Fruit fly (Drosophila melanogaster) whole organism, embryonic: ENCODE results near the gene gNacalpha.

ENCODE experiments used
- BtbVII ChIP-seq: fragments of 200-800 bp; sonication (Bioruptor generic); optimal IDR thresholded peaks from 3 replicates; lab custom pipeline; 2017; ENCODE audit warnings: missing biosample characterization, mild to moderate bottlenecking, missing genetic modification characterization
- C15 ChIP-seq: fragments of 200-800 bp; sonication (Bioruptor generic); IDR thresholded peaks from 3 replicates; pipeline ENCODE4 v1.3.6; 2022; ENCODE audit warnings: missing biosample characterization, missing genetic modification characterization
- CG1024 ChIP-seq: fragments of 200-800 bp; sonication (Bioruptor generic); IDR thresholded peaks from 2 replicates; pipeline ENCODE4 v1.3.6; 2022; ENCODE audit warnings: missing biosample characterization, missing genetic modification characterization
- CG12071 ChIP-seq: fragments of 200-800 bp; sonication (Bioruptor generic); optimal IDR thresholded peaks from 3 replicates; lab custom pipeline; 2018; ENCODE audit warnings: missing biosample characterization, mild to moderate bottlenecking, missing genetic modification characterization
- CG13296 ChIP-seq: fragments of 200-800 bp; sonication (Bioruptor generic); optimal IDR thresholded peaks from 3 replicates; lab custom pipeline; 2018; ENCODE audit warnings: missing biosample characterization, mild to moderate bottlenecking, missing genetic modification characterization
- CG13775 ChIP-seq: fragments of 200-800 bp; sonication (Bioruptor generic); optimal IDR thresholded peaks from 3 replicates; lab custom pipeline; 2017; ENCODE audit warnings: missing biosample characterization, mild to moderate bottlenecking, missing genetic modification characterization
- CG18476 ChIP-seq: fragments of 200-800 bp; sonication (Bioruptor generic); optimal IDR thresholded peaks from 2 replicates; lab custom pipeline; 2016; ENCODE audit warnings: missing biosample characterization, mild to moderate bottlenecking, missing genetic modification characterization
- CG32772 ChIP-seq: fragments of 200-800 bp; sonication (Bioruptor generic); IDR thresholded peaks from 2 replicates; pipeline ENCODE4 v1.3.6; 2022; ENCODE audit warnings: missing biosample characterization, missing genetic modification characterization
- CG3726 ChIP-seq: fragments of 200-800 bp; sonication (Bioruptor generic); IDR thresholded peaks from 3 replicates; pipeline ENCODE4, ENCODE4 v1.3.6; 2022; ENCODE audit warnings: missing biosample characterization, missing genetic modification characterization
- CG3847 ChIP-seq: fragments of 200-800 bp; sonication (Bioruptor generic); IDR thresholded peaks from 2 replicates; pipeline ENCODE4 v1.3.6; 2022; ENCODE audit warnings: missing biosample characterization, missing genetic modification characterization
- CG3995 ChIP-seq: fragments of 200-800 bp; sonication (Bioruptor generic); optimal IDR thresholded peaks from 3 replicates; lab custom pipeline; 2016; ENCODE audit warnings: missing biosample characterization, missing genetic modification characterization
- CG6765 ChIP-seq: fragments of 200-800 bp; sonication (Bioruptor generic); optimal IDR thresholded peaks from 3 replicates; lab custom pipeline; 2017; ENCODE audit warnings: missing biosample characterization, mild to moderate bottlenecking, missing genetic modification characterization
- CG9215 ChIP-seq: fragments of 200-800 bp; sonication (Bioruptor generic); IDR thresholded peaks from 2 replicates; pipeline ENCODE4 v1.3.6; 2022; ENCODE audit warnings: missing biosample characterization, missing genetic modification characterization
- CG9932 ChIP-seq: fragments of 200-800 bp; sonication (Bioruptor generic); IDR thresholded peaks from 2 replicates; pipeline ENCODE4 v1.3.6; 2022; ENCODE audit warnings: missing biosample characterization, missing genetic modification characterization
- D19B ChIP-seq: fragments of 200-800 bp; sonication (Bioruptor generic); optimal IDR thresholded peaks from 2 replicates; lab custom pipeline; 2017; ENCODE audit warnings: missing biosample characterization, mild to moderate bottlenecking, missing genetic modification characterization
- Dip3 ChIP-seq: fragments of 200-800 bp; sonication (Bioruptor generic); optimal IDR thresholded peaks from 3 replicates; lab custom pipeline; 2016; ENCODE audit warnings: missing biosample characterization, missing genetic modification characterization
- Dref ChIP-seq: fragments of 200-800 bp; sonication (Bioruptor generic); IDR thresholded peaks from 2 replicates; pipeline ENCODE4 v1.3.6; 2022; ENCODE audit warnings: missing biosample characterization, missing genetic modification characterization
- HmgD ChIP-seq: fragments of 200-800 bp; sonication (Bioruptor generic); optimal IDR thresholded peaks from 3 replicates; lab custom pipeline; 2016; ENCODE audit warnings: missing biosample characterization, missing genetic modification characterization
- Hr3 ChIP-seq: fragments of 200-800 bp; sonication (Bioruptor generic); optimal IDR thresholded peaks from 3 replicates; lab custom pipeline; 2016; ENCODE audit warnings: missing biosample characterization, missing genetic modification characterization
- MESR4 ChIP-seq: fragments of 200-800 bp; sonication (Bioruptor generic); optimal IDR thresholded peaks from 2 replicates; lab custom pipeline; 2018; ENCODE audit warnings: missing biosample characterization, mild to moderate bottlenecking, missing genetic modification characterization, moderate library complexity
- Max ChIP-seq: fragments of 200-800 bp; sonication (Bioruptor generic); optimal IDR thresholded peaks from 2 replicates; lab custom pipeline; 2016; ENCODE audit warnings: missing biosample characterization, mild to moderate bottlenecking, missing genetic modification characterization
- Nf-YB ChIP-seq: fragments of 200-800 bp; sonication (Bioruptor generic); optimal IDR thresholded peaks from 3 replicates; lab custom pipeline; 2019; ENCODE audit warnings: missing biosample characterization, mild to moderate bottlenecking, missing genetic modification characterization, moderate library complexity
- Poxn ChIP-seq: fragments of 200-800 bp; sonication (Bioruptor generic); IDR thresholded peaks from 2 replicates; pipeline ENCODE4 v1.3.6; 2022; ENCODE audit warnings: missing biosample characterization, missing genetic modification characterization
- Rfx ChIP-seq: fragments of 200-800 bp; sonication (Bioruptor generic); IDR thresholded peaks from 2 replicates; pipeline ENCODE4 v1.3.6; 2022; ENCODE audit warnings: missing biosample characterization, missing genetic modification characterization
- Vsx1 ChIP-seq: fragments of 200-800 bp; sonication (Bioruptor generic); optimal IDR thresholded peaks from 2 replicates; lab custom pipeline; 2017; ENCODE audit warnings: missing biosample characterization, mild to moderate bottlenecking, missing genetic modification characterization, missing genetic modification reagents
- al ChIP-seq: fragments of 200-800 bp; sonication (Bioruptor generic); IDR thresholded peaks from 2 replicates; pipeline ENCODE4 v1.3.6; 2022; ENCODE audit warnings: missing biosample characterization, missing genetic modification characterization
- az2 ChIP-seq: fragments of 200-800 bp; sonication (Bioruptor generic); optimal IDR thresholded peaks from 3 replicates; lab custom pipeline; 2016; ENCODE audit warnings: missing biosample characterization, missing genetic modification characterization
- cato ChIP-seq: fragments of 200-800 bp; sonication (Bioruptor generic); optimal IDR thresholded peaks from 2 replicates; lab custom pipeline; 2016; ENCODE audit warnings: missing biosample characterization, missing genetic modification characterization, borderline replicate concordance
- caup ChIP-seq: fragments of 200-800 bp; sonication (Bioruptor generic); optimal IDR thresholded peaks from 3 replicates; lab custom pipeline; 2017; ENCODE audit warnings: missing biosample characterization, mild to moderate bottlenecking, missing genetic modification characterization, moderate library complexity; ENCODE audit not compliant: severe bottlenecking
- cg ChIP-seq: fragments of 200-800 bp; sonication (Bioruptor generic); optimal IDR thresholded peaks from 3 replicates; lab custom pipeline; 2019; ENCODE audit warnings: missing biosample characterization, mild to moderate bottlenecking, missing genetic modification characterization, moderate library complexity
- chm ChIP-seq: fragments of 200-800 bp; sonication (Bioruptor generic); IDR thresholded peaks from 2 replicates; pipeline ENCODE4 v1.3.6; 2022; ENCODE audit warnings: missing biosample characterization, missing genetic modification characterization
- danr ChIP-seq: fragments of 200-800 bp; sonication (Bioruptor generic); IDR thresholded peaks from 2 replicates; pipeline ENCODE4 v1.3.6; 2022; ENCODE audit warnings: missing biosample characterization, missing genetic modification characterization
- emc ChIP-seq: fragments of 200-800 bp; sonication (Bioruptor generic); optimal IDR thresholded peaks from 2 replicates; lab custom pipeline; 2016; ENCODE audit warnings: missing biosample characterization, missing genetic modification characterization
- eyg ChIP-seq: fragments of 200-800 bp; sonication (Bioruptor generic); optimal IDR thresholded peaks from 3 replicates; lab custom pipeline; 2016; ENCODE audit warnings: missing biosample characterization, missing genetic modification characterization
- fd96Cb ChIP-seq: fragments of 200-800 bp; sonication (Bioruptor generic); optimal IDR thresholded peaks from 2 replicates; lab custom pipeline; 2018; ENCODE audit warnings: missing biosample characterization, mild to moderate bottlenecking, missing genetic modification characterization, moderate library complexity
- ftz-f1 ChIP-seq: fragments of 200-800 bp; sonication (Bioruptor generic); optimal IDR thresholded peaks from 2 replicates; lab custom pipeline; 2016; ENCODE audit warnings: missing biosample characterization, missing genetic modification characterization
- gce ChIP-seq: fragments of 200-800 bp; sonication (Bioruptor generic); IDR thresholded peaks from 3 replicates; pipeline ENCODE4 v1.3.6; 2022; ENCODE audit warnings: missing biosample characterization, missing genetic modification characterization
- gcm2 ChIP-seq: fragments of 200-800 bp; sonication (Bioruptor generic); optimal IDR thresholded peaks from 2 replicates; lab custom pipeline; 2016; ENCODE audit warnings: missing biosample characterization, missing genetic modification characterization
- grau ChIP-seq: fragments of 200-800 bp; optimal IDR thresholded peaks from 3 replicates; lab custom pipeline; 2019; ENCODE audit warnings: missing biosample characterization, mild to moderate bottlenecking, missing genetic modification characterization, moderate library complexity
- mld ChIP-seq: fragments of 200-800 bp; sonication (Bioruptor generic); IDR thresholded peaks from 3 replicates; pipeline ENCODE4 v1.3.6; 2022; ENCODE audit warnings: missing biosample characterization, missing genetic modification characterization; ENCODE audit not compliant: partially characterized antibody
- odd ChIP-seq: fragments of 200-800 bp; sonication (Bioruptor generic); optimal IDR thresholded peaks from 2 replicates; lab custom pipeline; 2017; ENCODE audit warnings: missing biosample characterization, mild to moderate bottlenecking, missing genetic modification characterization
- onecut ChIP-seq: fragments of 200-800 bp; sonication (Bioruptor generic); IDR thresholded peaks from 2 replicates; pipeline ENCODE4 v1.3.6; 2022; ENCODE audit warnings: missing biosample characterization, missing genetic modification characterization
- rib ChIP-seq: fragments of 200-800 bp; sonication (Bioruptor generic); IDR thresholded peaks from 2 replicates; pipeline ENCODE4 v1.3.6; 2022; ENCODE audit warnings: missing biosample characterization, missing genetic modification characterization
- run ChIP-seq: fragments of 200-800 bp; sonication (Bioruptor generic); optimal IDR thresholded peaks from 3 replicates; lab custom pipeline; 2018; ENCODE audit warnings: missing biosample characterization, mild to moderate bottlenecking, missing genetic modification characterization
- seq ChIP-seq: fragments of 200-800 bp; sonication (Bioruptor generic); IDR thresholded peaks from 2 replicates; pipeline ENCODE4 v1.3.6; 2022; ENCODE audit warnings: missing biosample characterization, missing genetic modification characterization
- sisA ChIP-seq: fragments of 200-800 bp; sonication (Bioruptor generic); IDR thresholded peaks from 2 replicates; pipeline ENCODE4 v1.3.6; 2022; ENCODE audit warnings: missing biosample characterization, missing genetic modification characterization
- sqz ChIP-seq: fragments of 200-800 bp; sonication (Bioruptor generic); optimal IDR thresholded peaks from 3 replicates; lab custom pipeline; 2018; ENCODE audit warnings: missing biosample characterization, mild to moderate bottlenecking, missing genetic modification characterization
- ssp ChIP-seq: fragments of 200-800 bp; sonication (Bioruptor generic); IDR thresholded peaks from 2 replicates; pipeline ENCODE4 v1.3.6; 2022; ENCODE audit warnings: missing biosample characterization, missing genetic modification characterization
- tap ChIP-seq: fragments of 200-800 bp; optimal IDR thresholded peaks from 3 replicates; lab custom pipeline; 2019; ENCODE audit warnings: missing biosample characterization, mild to moderate bottlenecking, missing genetic modification characterization, moderate library complexity
- tx ChIP-seq: fragments of 200-800 bp; sonication (Bioruptor generic); optimal IDR thresholded peaks from 2 replicates; lab custom pipeline; 2016; ENCODE audit warnings: missing biosample characterization, missing genetic modification characterization

Gene gNacalpha

dm6 chr2L:1074180-1074864 is 37.3 kb downstream of the gNacalpha start (continued):
- TF ChIP-seq CG32772 (GFP tag; lab: Robert Waterston, UW) (peak; percentile 81), D19B (GFP tag; lab: Kevin White, UChicago) (peak; percentile 23), tap (tag; lab: Kevin White, UChicago) (peak; percentile 85), cato (GFP tag; lab: Kevin White, UChicago) (peak; percentile 69), ftz-f1 (GFP tag; lab: Kevin White, UChicago) (no peak), BtbVII (GFP tag; lab: Kevin White, UChicago) (peak; percentile 61), eyg (GFP tag; lab: Kevin White, UChicago) (peak; percentile 4), MESR4 (GFP tag; lab: Kevin White, UChicago) (no peak), seq (GFP tag; lab: Robert Waterston, UW) (peak; percentile 59; the same call in 1 of the 2 replicates), gcm2 (peak; percentile 57), rib (peak; percentile 15; the same call in 1 of the 2 replicates), Rfx (peak; percentile 43; the same call in 1 of the 2 replicates), cg (peak; percentile 77), gce (0 out of 3 replicates have a peak, but pooled peaks have one; percentile 58), odd (peak; percentile 64), CG13775 (peak; percentile 63), CG3995 (no peak), chm (GFP tag; lab: Robert Waterston, UW) (peak; percentile 83), Vsx1 (GFP tag; lab: Kevin White, UChicago) (peak; percentile 68), CG3726 (GFP tag; lab: Robert Waterston, UW) (0 out of 3 replicates have a peak, but pooled peaks have one; percentile 60), sqz (GFP tag; lab: Kevin White, UChicago) (peak; percentile 76), CG13296 (GFP tag; lab: Kevin White, UChicago) (peak; percentile 18), CG9215 (GFP tag; lab: Robert Waterston, UW) (peak; percentile 53), CG18476 (GFP tag; lab: Kevin White, UChicago) (peak; percentile 38), C15 (no peak), CG6765 (GFP tag; lab: Kevin White, UChicago) (no peak), danr (GFP tag; lab: Robert Waterston, UW) (peak; percentile 54; the same call in 1 of the 2 replicates), run (tag; lab: Kevin White, UChicago) (peak; percentile 75), Hr3 (GFP tag; lab: Kevin White, UChicago) (peak; percentile 71), Max (GFP tag; lab: Kevin White, UChicago) (peak; percentile 69), HmgD (GFP tag; lab: Kevin White, UChicago) (no peak), CG12071 (GFP tag; lab: Kevin White, UChicago) (peak; percentile 75), CG1024 (GFP tag; lab: Robert Waterston, UW) (peak; percentile 40; the same call in 1 of the 2 replicates), sisA (peak; percentile 70), Dip3 (GFP tag; lab: Kevin White, UChicago) (no peak), mld (GFP tag; lab: Robert Waterston, UW) (no peak), caup (GFP tag; lab: Kevin White, UChicago) (peak; percentile 45), ssp (GFP tag; lab: Robert Waterston, UW) (peak; percentile 54), CG3847 (GFP tag; lab: Robert Waterston, UW) (peak; percentile 53), Nf-YB (GFP tag; lab: Kevin White, UChicago) (peak; percentile 67), onecut (GFP tag; lab: Robert Waterston, UW) (peak; percentile 66), tx (GFP tag; lab: Kevin White, UChicago) (peak; percentile 43), grau (tag; lab: Kevin White, UChicago) (peak; percentile 86), Poxn (GFP tag; lab: Robert Waterston, UW) (no peak), Dref (no peak), az2 (peak; percentile 80), fd96Cb (tag; lab: Kevin White, UChicago) (peak; percentile 88), al (no peak), emc (GFP tag; lab: Kevin White, UChicago) (no peak), CG9932 (GFP tag; lab: Robert Waterston, UW) (peak; percentile 38; the same call in 1 of the 2 replicates)
